Fruit fly (Drosophila melanogaster) Kc167 (cell line): ENCODE measurements around the gene CG8813.

Experiments
- insv ChIP-seq: fragments of >200 bp; optimal IDR thresholded peaks from 3 replicates; lab custom pipeline; 2018; ENCODE audit warnings: missing external identifiers
- psq ChIP-seq: fragments of >200 bp; optimal IDR thresholded peaks from 2 replicates; lab custom pipeline; 2017; ENCODE audit warnings: missing external identifiers

- TF ChIP-seq psq (lab: Kevin White, UChicago) (no peak), insv (no peak)
These were observed 32.0 kb downstream of the CG8813 start for dm6 chr2L:2901445-2901844.
